Worm (Caenorhabditis elegans): ENCODE measurements around the gene srt-31.

DNA sequence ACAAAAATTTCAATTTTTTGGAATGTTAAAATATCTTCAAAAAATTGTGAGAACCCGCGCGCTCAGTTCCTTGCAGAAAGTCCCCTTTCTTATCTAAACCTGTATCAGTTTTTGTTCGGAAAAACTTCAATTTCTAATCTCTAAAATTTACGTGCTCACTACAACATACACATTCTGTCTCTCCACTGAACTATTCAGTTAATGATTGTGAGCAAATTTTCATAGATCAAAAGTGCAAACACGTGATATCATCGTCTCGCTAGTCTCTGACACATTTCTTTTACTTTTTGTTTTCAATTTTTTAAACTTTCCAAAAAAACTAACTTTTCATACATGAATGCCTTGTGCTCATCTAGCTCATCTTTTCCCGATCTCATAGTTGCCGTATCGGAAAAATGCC lies 13.2 kb upstream of the srt-31 start, which contains the start of gene nhr-203:
- TF ChIP-seq unc-130 (GFP tag; optimal IDR thresholded peaks at IDR 0.05) (no peak), pha-4 (tag; optimal IDR thresholded peaks at IDR 0.05) (no peak), ets-4 (GFP tag; optimal IDR thresholded peaks at IDR 0.05) (no peak), xnd-1 (tag; optimal IDR thresholded peaks at IDR 0.05) (no peak), pbrm-1 (GFP tag; IDR thresholded peaks at IDR 0.05) (no peak), ztf-18 (tag; optimal IDR thresholded peaks at IDR 0.05) (no peak), egl-44 (GFP tag; IDR thresholded peaks at IDR 0.05) (no peak), mes-4 (tag; optimal IDR thresholded peaks at IDR 0.05) (no peak), rcor-1 (GFP tag; IDR thresholded peaks at IDR 0.05) (no peak), ceh-58 (GFP tag; IDR thresholded peaks at IDR 0.05) (no peak), ama-1 (optimal IDR thresholded peaks at IDR 0.05) (no peak), ama-1 (GFP tag; optimal IDR thresholded peaks at IDR 0.05) (no peak), dpl-1 (GFP tag; optimal IDR thresholded peaks at IDR 0.05) (no peak)
